Fruit fly (Drosophila melanogaster) whole organism, embryonic: ENCODE data around the gene Sap130.

Source experiments
- ATbp ChIP-seq: fragments of 200-800 bp; sonication (Bioruptor generic); optimal IDR thresholded peaks from 2 replicates; lab custom pipeline; 2017; ENCODE audit warnings: missing biosample characterization, mild to moderate bottlenecking, missing genetic modification characterization, missing genetic modification reagents
- Asciz ChIP-seq: fragments of 200-800 bp; sonication (Bioruptor generic); optimal IDR thresholded peaks from 2 replicates; lab custom pipeline; 2017; ENCODE audit warnings: missing biosample characterization, mild to moderate bottlenecking, missing genetic modification characterization, missing genetic modification reagents
- CG11398 ChIP-seq: fragments of 200-800 bp; sonication (Bioruptor generic); optimal IDR thresholded peaks from 2 replicates; lab custom pipeline; 2016; ENCODE audit warnings: missing biosample characterization, missing genetic modification characterization
- CG12769 ChIP-seq: fragments of 200-800 bp; sonication (Bioruptor generic); optimal IDR thresholded peaks from 2 replicates; lab custom pipeline; 2019; ENCODE audit warnings: missing biosample characterization, mild to moderate bottlenecking, missing genetic modification characterization, moderate library complexity
- CG14710 ChIP-seq: fragments of 200-800 bp; sonication (Bioruptor generic); optimal IDR thresholded peaks from 3 replicates; lab custom pipeline; 2019; ENCODE audit warnings: missing biosample characterization, mild to moderate bottlenecking, missing genetic modification characterization, moderate library complexity
- CG1792 ChIP-seq: fragments of 200-800 bp; sonication (Bioruptor generic); optimal IDR thresholded peaks from 2 replicates; lab custom pipeline; 2016; ENCODE audit warnings: missing biosample characterization, missing genetic modification characterization
- CG33557 ChIP-seq: fragments of 200-800 bp; sonication (Bioruptor generic); optimal IDR thresholded peaks from 2 replicates; lab custom pipeline; 2019; ENCODE audit warnings: missing biosample characterization, mild to moderate bottlenecking, missing genetic modification characterization, moderate library complexity
- CG6813 ChIP-seq: fragments of 200-800 bp; sonication (Bioruptor generic); optimal IDR thresholded peaks from 2 replicates; lab custom pipeline; 2017; ENCODE audit warnings: missing biosample characterization, missing genetic modification characterization, mild to moderate bottlenecking, moderate library complexity, missing genetic modification reagents
- CG7987 ChIP-seq: fragments of 200-800 bp; sonication (Bioruptor generic); optimal IDR thresholded peaks from 2 replicates; lab custom pipeline; 2018; ENCODE audit warnings: missing biosample characterization, mild to moderate bottlenecking, missing genetic modification characterization, moderate library complexity
- CG8290 ChIP-seq, 3 experiments: fragments of 200-800 bp; sonication (Bioruptor generic); optimal IDR thresholded peaks; 2 replicates each; lab custom pipeline; 2016 to 2019; ENCODE audit warnings: missing biosample characterization in 3 of 3, missing genetic modification characterization in 3 of 3, mild to moderate bottlenecking in 2 of 3, moderate library complexity in 1 of 3
- CG9437 ChIP-seq: fragments of 200-800 bp; sonication (Bioruptor generic); optimal IDR thresholded peaks from 2 replicates; lab custom pipeline; 2018; ENCODE audit warnings: missing biosample characterization, mild to moderate bottlenecking, missing genetic modification characterization
- CrebB ChIP-seq: fragments of 200-800 bp; sonication (Bioruptor generic); optimal IDR thresholded peaks from 3 replicates; lab custom pipeline; 2018; ENCODE audit warnings: missing biosample characterization, mild to moderate bottlenecking, missing genetic modification characterization
- ERR ChIP-seq: fragments of 200-800 bp; sonication (Bioruptor generic); optimal IDR thresholded peaks from 2 replicates; lab custom pipeline; 2016; ENCODE audit warnings: missing biosample characterization, missing genetic modification characterization
- Ets65A ChIP-seq: fragments of 200-800 bp; sonication (Bioruptor generic); peaks from one replicate; lab custom pipeline; 2016; ENCODE audit warnings: missing biosample characterization, missing genetic modification characterization
- Lhr ChIP-seq: fragments of 200-800 bp; sonication (Bioruptor generic); optimal IDR thresholded peaks from 3 replicates; lab custom pipeline; 2017; ENCODE audit warnings: mild to moderate bottlenecking, missing biosample characterization, missing genetic modification reagents, missing genetic modification characterization
- Med ChIP-seq: fragments of 200-800 bp; sonication (Bioruptor generic); peaks from one replicate; lab custom pipeline; 2016; ENCODE audit warnings: missing biosample characterization, missing genetic modification characterization, mild to moderate bottlenecking, inconsistent platforms, moderate library complexity
- Mrtf ChIP-seq: fragments of 200-800 bp; sonication (Bioruptor generic); IDR thresholded peaks from 3 replicates; pipeline ENCODE4 v1.3.6; 2022; ENCODE audit warnings: missing biosample characterization, missing genetic modification characterization
- NC2α ChIP-seq: fragments of 200-800 bp; sonication (Bioruptor generic); optimal IDR thresholded peaks from 2 replicates; lab custom pipeline; 2016; ENCODE audit warnings: missing biosample characterization, missing genetic modification characterization
- Sin3A ChIP-seq: fragments of >200 bp; optimal IDR thresholded peaks from 2 replicates; lab custom pipeline; 2018
- ara ChIP-seq: fragments of 200-800 bp; sonication (Bioruptor generic); IDR thresholded peaks from 2 replicates; pipeline ENCODE4 v1.3.6; 2022; ENCODE audit warnings: missing biosample characterization, missing genetic modification characterization
- bsh ChIP-seq, 2 experiments: fragments of 200-800 bp; sonication (Bioruptor generic); optimal IDR thresholded peaks; 2 replicates each; lab custom pipeline; 2017 to 2018; ENCODE audit warnings: mild to moderate bottlenecking in 2 of 2, missing biosample characterization in 2 of 2, missing genetic modification characterization in 2 of 2, moderate library complexity in 1 of 2
- chinmo ChIP-seq: fragments of 200-800 bp; sonication (Bioruptor generic); IDR thresholded peaks from 4 replicates; pipeline ENCODE4 v1.3.6; 2022; ENCODE audit warnings: missing biosample characterization, missing genetic modification characterization; ENCODE audit not compliant: partially characterized antibody
- dati ChIP-seq: fragments of 200-800 bp; sonication (Bioruptor generic); IDR thresholded peaks from 2 replicates; pipeline ENCODE4 v1.3.6; 2022; ENCODE audit warnings: missing biosample characterization, missing genetic modification characterization
- esg ChIP-seq: fragments of 200-800 bp; sonication (Bioruptor generic); conservative IDR thresholded peaks from 2 replicates; pipeline ENCODE4 v1.3.6; 2022; ENCODE audit warnings: missing biosample characterization, missing genetic modification characterization
- fd96Cb ChIP-seq: fragments of 200-800 bp; sonication (Bioruptor generic); optimal IDR thresholded peaks from 2 replicates; lab custom pipeline; 2018; ENCODE audit warnings: missing biosample characterization, mild to moderate bottlenecking, missing genetic modification characterization, moderate library complexity
- her ChIP-seq: fragments of 200-800 bp; sonication (Bioruptor generic); optimal IDR thresholded peaks from 2 replicates; lab custom pipeline; 2016; ENCODE audit warnings: missing biosample characterization, missing genetic modification characterization
- jing ChIP-seq: fragments of 200-800 bp; sonication (Bioruptor generic); optimal IDR thresholded peaks from 2 replicates; lab custom pipeline; 2018; ENCODE audit warnings: missing biosample characterization, mild to moderate bottlenecking, missing genetic modification characterization
- jumu ChIP-seq: fragments of 200-800 bp; sonication (Bioruptor generic); optimal IDR thresholded peaks from 3 replicates; lab custom pipeline; 2016; ENCODE audit warnings: missing biosample characterization, missing genetic modification characterization
- kni ChIP-seq: fragments of 200-800 bp; sonication (Bioruptor generic); optimal IDR thresholded peaks from 3 replicates; lab custom pipeline; 2017; ENCODE audit warnings: mild to moderate bottlenecking, missing biosample characterization, missing genetic modification reagents, missing genetic modification characterization
- lab ChIP-seq: fragments of 200-800 bp; sonication (Bioruptor generic); optimal IDR thresholded peaks from 3 replicates; lab custom pipeline; 2017; ENCODE audit warnings: missing biosample characterization, missing genetic modification characterization, mild to moderate bottlenecking, moderate library complexity, missing genetic modification reagents
- lola ChIP-seq, 3 experiments: fragments of >200 bp in 2 of 3; fragments of 200-800 bp in 1 of 3; sonication (Bioruptor generic) in 1 of 3; optimal IDR thresholded peaks; 2 replicates each; lab custom pipeline; 2017 to 2019; ENCODE audit warnings: missing biosample characterization in 3 of 3, missing genetic modification characterization in 3 of 3, mild to moderate bottlenecking in 1 of 3, moderate library complexity in 1 of 3
- mam ChIP-seq: fragments of 200-800 bp; sonication (Bioruptor generic); optimal IDR thresholded peaks from 3 replicates; lab custom pipeline; 2016; ENCODE audit warnings: missing biosample characterization, missing genetic modification characterization
- oc ChIP-seq: fragments of 200-800 bp; sonication (Bioruptor generic); optimal IDR thresholded peaks from 2 replicates; lab custom pipeline; 2018; ENCODE audit warnings: missing biosample characterization, mild to moderate bottlenecking, missing genetic modification characterization, moderate library complexity
- pb ChIP-seq: fragments of 200-800 bp; sonication (Bioruptor generic); optimal IDR thresholded peaks from 3 replicates; lab custom pipeline; 2016; ENCODE audit warnings: missing biosample characterization, missing genetic modification characterization
- sc ChIP-seq, 3 experiments: fragments of >200 bp in 2 of 3; fragments of 200-800 bp in 1 of 3; sonication (Bioruptor generic) in 1 of 3; optimal IDR thresholded peaks; 2 replicates in 2 of 3; 3 replicates in 1 of 3; lab custom pipeline; 2017; ENCODE audit warnings: mild to moderate bottlenecking in 1 of 3, missing biosample characterization in 1 of 3, missing genetic modification characterization in 1 of 3, missing genetic modification reagents in 1 of 3
- sd ChIP-seq: fragments of 200-800 bp; sonication (Bioruptor generic); optimal IDR thresholded peaks from 3 replicates; lab custom pipeline; 2018; ENCODE audit warnings: missing biosample characterization, mild to moderate bottlenecking, missing genetic modification characterization, moderate library complexity
- vnd ChIP-seq: fragments of 200-800 bp; sonication (Bioruptor generic); IDR thresholded peaks from 3 replicates; pipeline ENCODE4 v1.3.6; 2022; ENCODE audit warnings: missing biosample characterization, missing genetic modification characterization; ENCODE audit not compliant: partially characterized antibody

Sap130 gene

dm6 chr3L:12839882-12840281, 34.2 kb downstream of the Sap130 start (continued):
- no peak for TF ChIP-seq jing (GFP tag; lab: Kevin White, UChicago)
- TF ChIP-seq, all 482 proteins: peak for 4

DNA sequence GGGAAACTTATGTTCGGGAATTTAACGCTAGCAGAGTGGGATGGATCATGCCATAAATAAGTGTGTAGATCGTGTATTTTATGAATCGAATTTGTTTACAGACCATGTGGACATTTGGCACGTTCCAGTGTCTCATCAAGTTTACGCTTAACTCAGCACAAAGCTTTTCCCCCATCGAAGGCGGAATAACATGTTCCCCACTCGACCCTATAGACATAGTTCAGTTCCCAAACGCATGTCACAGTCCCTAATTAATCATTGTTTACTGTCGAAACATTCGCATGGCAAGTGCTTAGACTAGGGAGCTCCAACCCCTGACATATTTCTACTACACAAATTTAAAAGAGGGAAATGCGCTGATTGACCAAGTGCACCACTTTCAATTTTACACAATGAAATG, 35.8 kb downstream of the Sap130 start:
- TF ChIP-seq dati (GFP tag; lab: Robert Waterston, UW) (no peak), CrebB (tag; lab: Kevin White, UChicago) (peak; percentile 8), Med (GFP tag; lab: Kevin White, UChicago) (peak; percentile 65), sd (tag; lab: Kevin White, UChicago) (no peak), sc (optimal IDR thresholded peaks at IDR 0.05; lab: Kevin White, UChicago) (no peak), sc (GFP tag; optimal IDR thresholded peaks at IDR 0.05; lab: Kevin White, UChicago) (peak; percentile 22), fd96Cb (tag; lab: Kevin White, UChicago) (no peak), ERR (no peak), esg (GFP tag; lab: Robert Waterston, UW) (no peak), Asciz (GFP tag; lab: Kevin White, UChicago) (peak; percentile 34), ATbp (GFP tag; lab: Kevin White, UChicago) (peak; percentile 3), jumu (GFP tag; lab: Kevin White, UChicago) (no peak), kni (peak; percentile 34), ara (GFP tag; lab: Robert Waterston, UW) (peak; percentile 48; the same call in 1 of the 2 replicates), Lhr (GFP tag; lab: Kevin White, UChicago) (no peak), CG8290 (GFP tag; optimal IDR thresholded peaks at IDR 0.05; lab: Kevin White, UChicago) (no peak), CG8290 (tag; optimal IDR thresholded peaks at IDR 0.05; lab: Kevin White, UChicago) (peak in 1 of 2 experiments; percentile 33), NC2α (GFP tag; lab: Kevin White, UChicago) (no peak), CG33557 (peak; percentile 28), oc (tag; lab: Kevin White, UChicago) (no peak), CG7987 (peak; percentile 53), lola (GFP tag; optimal IDR thresholded peaks at IDR 0.05; lab: Kevin White, UChicago) (no peak), CG1792 (GFP tag; lab: Kevin White, UChicago) (no peak), chinmo (GFP tag; lab: Robert Waterston, UW) (0 out of 4 replicates have a peak, but pooled peaks have one; percentile 9), CG12769 (tag; lab: Kevin White, UChicago) (peak; percentile 59), vnd (GFP tag; lab: Robert Waterston, UW) (no peak), CG6813 (GFP tag; lab: Kevin White, UChicago) (peak; percentile 22), lab (GFP tag; lab: Kevin White, UChicago) (peak; percentile 22), CG9437 (GFP tag; lab: Kevin White, UChicago) (no peak), Sin3A (no peak), mam (GFP tag; lab: Kevin White, UChicago) (no peak), CG14710 (tag; lab: Kevin White, UChicago) (no peak), pb (GFP tag; lab: Kevin White, UChicago) (no peak), her (no peak), Ets65A (GFP tag; lab: Kevin White, UChicago) (peak; percentile 4), bsh (GFP tag; optimal IDR thresholded peaks at IDR 0.05; lab: Kevin White, UChicago) (peak in 1 of 2 experiments; percentile 30), CG11398 (GFP tag; lab: Kevin White, UChicago) (no peak), Mrtf (GFP tag; lab: Robert Waterston, UW) (no peak)
